Fruit fly (Drosophila melanogaster): ENCODE data around the gene CG12974.

DNA sequence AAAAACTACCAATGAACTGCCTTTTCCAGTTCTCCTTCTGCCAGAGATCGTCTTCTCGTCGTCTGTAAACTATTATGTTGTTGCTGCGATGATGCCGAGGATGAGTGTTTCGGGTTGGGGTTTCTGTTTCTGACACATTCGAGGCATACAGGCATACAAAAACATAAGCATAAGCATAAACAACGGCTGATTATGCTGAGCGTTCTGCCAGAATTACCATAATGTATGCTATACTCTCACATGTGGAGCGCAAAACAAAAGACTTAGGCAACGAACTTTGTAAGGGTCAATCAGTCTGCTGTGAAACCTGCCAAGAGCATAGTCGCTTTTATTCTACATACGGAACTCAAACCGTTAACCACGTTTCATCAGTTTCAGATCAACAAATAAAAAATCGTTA, 8.4 kb upstream of the CG12974 start, which contains the start of gene Cpr78Cb:
- TF ChIP-seq psq (optimal IDR thresholded peaks at IDR 0.05): no peak
- TF ChIP-seq usp (GFP tag; optimal IDR thresholded peaks at IDR 0.05): no peak

Measured in whole organism.